Worm (Caenorhabditis elegans): Measurements from ENCODE around the gene set-16.

The set-16 gene

ce11 chrIII:13622268-13622667, 21.4 kb upstream of the set-16 start, which contains the start of gene hip-1 (continued):
- TF ChIP-seq unc-130 (GFP tag; optimal IDR thresholded peaks at IDR 0.05) (peak; percentile 10), madf-6 (GFP tag; IDR thresholded peaks at IDR 0.05) (peak; percentile 83), repo-1 (tag; optimal IDR thresholded peaks at IDR 0.05) (no peak), ekl-4 (GFP tag; IDR thresholded peaks at IDR 0.05) (peak; percentile 22; the same call in 1 of the 2 replicates), zim-3 (tag; optimal IDR thresholded peaks at IDR 0.05) (no peak), ztf-3 (GFP tag; optimal IDR thresholded peaks at IDR 0.05) (no peak), pbrm-1 (GFP tag; IDR thresholded peaks at IDR 0.05) (0 out of 2 replicates have a peak, but pooled peaks have one; percentile 25), mes-4 (tag; optimal IDR thresholded peaks at IDR 0.05) (no peak), lir-1 (GFP tag; conservative IDR thresholded peaks at IDR 0.05) (no peak), die-1 (tag; optimal IDR thresholded peaks at IDR 0.05) (no peak), tbp1 (GFP tag; optimal IDR thresholded peaks at IDR 0.05) (peak; percentile 54), F49E8.2 (tag; optimal IDR thresholded peaks at IDR 0.05; ENCODE audit: insufficient read depth) (no peak), efl-1 (GFP tag; optimal IDR thresholded peaks at IDR 0.05) (peak; percentile 75), F33H1.4 (GFP tag; IDR thresholded peaks at IDR 0.05) (peak; percentile 57), tlf-1 (GFP tag; optimal IDR thresholded peaks at IDR 0.05) (peak; percentile 30), nfya-2 (GFP tag; IDR thresholded peaks at IDR 0.05) (no peak), mcd-1 (GFP tag; IDR thresholded peaks at IDR 0.05) (0 out of 2 replicates have a peak, but pooled peaks have one; percentile 26), D2030.7 (GFP tag; IDR thresholded peaks at IDR 0.05) (peak; percentile 71), sptf-2 (GFP tag; optimal IDR thresholded peaks at IDR 0.05) (no peak), pha-4 (tag; optimal IDR thresholded peaks at IDR 0.05) (peak; percentile 6), xnd-1 (tag; optimal IDR thresholded peaks at IDR 0.05) (peak; percentile 39), hlh-12 (tag; optimal IDR thresholded peaks at IDR 0.05) (no peak), Y53F4B.3 (GFP tag; IDR thresholded peaks at IDR 0.05) (no peak), F57A8.1 (GFP tag; optimal IDR thresholded peaks at IDR 0.05) (no peak), lin-54 (GFP tag; optimal IDR thresholded peaks at IDR 0.05) (peak; percentile 86), snpc-1.3 (tag; optimal IDR thresholded peaks at IDR 0.05; ENCODE audit: insufficient read depth) (peak; percentile 36), madf-8 (GFP tag; conservative IDR thresholded peaks at IDR 0.05) (peak; percentile 64; the same call in 1 of the 2 replicates), aptf-3 (GFP tag; IDR thresholded peaks at IDR 0.05) (no peak), dox-1 (GFP tag; IDR thresholded peaks at IDR 0.05) (peak; percentile 47; the same call in 1 of the 2 replicates), hmg-20 (GFP tag; IDR thresholded peaks at IDR 0.05) (no peak)

- TF ChIP-seq cebp-1 (GFP tag; IDR thresholded peaks at IDR 0.05) (no peak), cebp-1 (tag; optimal IDR thresholded peaks at IDR 0.05) (no peak), B0019.2 (GFP tag; conservative IDR thresholded peaks at IDR 0.05) (no peak), bed-2 (GFP tag; IDR thresholded peaks at IDR 0.05) (no peak), tlf-1 (GFP tag; optimal IDR thresholded peaks at IDR 0.05) (no peak), nhr-179 (tag; optimal IDR thresholded peaks at IDR 0.05) (no peak)
Measured at ce11 chrIII:13623014-13623413, 20.7 kb upstream of the set-16 start, which contains the start of gene mlc-5. Gene mlc-5, plus strand, starts transcription at chrIII:13623314.

- TF ChIP-seq cebp-1 (GFP tag; IDR thresholded peaks at IDR 0.05): no peak
- TF ChIP-seq cebp-1 (tag; optimal IDR thresholded peaks at IDR 0.05): peak; percentile 14
- TF ChIP-seq zim-3 (tag; optimal IDR thresholded peaks at IDR 0.05): no peak
- no peak for TF ChIP-seq C06A6.2 (GFP tag; conservative IDR thresholded peaks at IDR 0.05)
- no peak for TF ChIP-seq hlh-12 (tag; optimal IDR thresholded peaks at IDR 0.05)
- TF ChIP-seq aptf-2 (GFP tag; conservative IDR thresholded peaks at IDR 0.05): no peak
- TF ChIP-seq nhr-27 (tag; optimal IDR thresholded peaks at IDR 0.05): no peak
- TF ChIP-seq ztf-18 (tag; optimal IDR thresholded peaks at IDR 0.05): no peak
- TF ChIP-seq nhr-80 (tag; optimal IDR thresholded peaks at IDR 0.05): no peak
- TF ChIP-seq attf-6 (GFP tag; IDR thresholded peaks at IDR 0.05): 0 out of 2 replicates have a peak, but pooled peaks have one; percentile 21
- TF ChIP-seq ZK185.1 (tag; optimal IDR thresholded peaks at IDR 0.05; ENCODE audit: poor library complexity, severe bottlenecking): no peak
- TF ChIP-seq T07F8.4 (tag; optimal IDR thresholded peaks at IDR 0.05): no peak
- no peak for TF ChIP-seq lir-1 (GFP tag; conservative IDR thresholded peaks at IDR 0.05)
- no peak for TF ChIP-seq egrh-3 (GFP tag; IDR thresholded peaks at IDR 0.05)
- no peak for TF ChIP-seq F23B12.7 (tag; optimal IDR thresholded peaks at IDR 0.05; ENCODE audit: insufficient read depth)
- TF ChIP-seq hmg-1.2 (GFP tag; IDR thresholded peaks at IDR 0.05): peak; percentile 6; the same call in 1 of the 2 replicates
- TF ChIP-seq athp-1 (tag; optimal IDR thresholded peaks at IDR 0.05): no peak
Measured at ce11 chrIII:13624226-13624625, 19.5 kb upstream of the set-16 start, which contains the start of gene taf-9. Gene taf-9, plus strand, starts transcription at chrIII:13624276.

All from whole organism, young adult.